Fruit fly (Drosophila melanogaster) whole organism, embryonic: ENCODE results near the gene CG1628.

Source experiments
- Abd-B ChIP-seq: fragments of 200-800 bp; sonication (Bioruptor generic); optimal IDR thresholded peaks from 2 replicates; lab custom pipeline; 2018; ENCODE audit warnings: missing biosample characterization, mild to moderate bottlenecking, missing genetic modification characterization, moderate library complexity
- Blimp-1 ChIP-seq: fragments of 200-800 bp; sonication (Bioruptor generic); optimal IDR thresholded peaks from 3 replicates; lab custom pipeline; 2018; ENCODE audit warnings: missing biosample characterization, missing genetic modification characterization, mild to moderate bottlenecking, moderate library complexity, missing genetic modification reagents
- CG10267 ChIP-seq: fragments of 200-800 bp; sonication (Bioruptor generic); optimal IDR thresholded peaks from 2 replicates; lab custom pipeline; 2018; ENCODE audit warnings: missing biosample characterization, mild to moderate bottlenecking, missing genetic modification characterization, moderate library complexity
- CG11085 ChIP-seq: fragments of 200-800 bp; sonication (Bioruptor generic); IDR thresholded peaks from 2 replicates; pipeline ENCODE4 v1.3.6; 2022; ENCODE audit warnings: missing biosample characterization, missing genetic modification characterization
- CG11504 ChIP-seq: fragments of 200-800 bp; sonication (Bioruptor generic); optimal IDR thresholded peaks from 3 replicates; lab custom pipeline; 2019; ENCODE audit warnings: missing biosample characterization, mild to moderate bottlenecking, missing genetic modification characterization, moderate library complexity
- CG12155 ChIP-seq: fragments of 200-800 bp; sonication (Bioruptor generic); optimal IDR thresholded peaks from 3 replicates; lab custom pipeline; 2016; ENCODE audit warnings: missing biosample characterization, missing genetic modification characterization
- CG15601 ChIP-seq: fragments of 200-800 bp; sonication (Bioruptor generic); optimal IDR thresholded peaks from 3 replicates; lab custom pipeline; 2019; ENCODE audit warnings: missing biosample characterization, mild to moderate bottlenecking, missing genetic modification characterization, moderate library complexity
- CG17359 ChIP-seq: fragments of 200-800 bp; sonication (Bioruptor generic); optimal IDR thresholded peaks from 3 replicates; lab custom pipeline; 2018; ENCODE audit warnings: missing biosample characterization, mild to moderate bottlenecking, missing genetic modification characterization, moderate library complexity
- CG17361 ChIP-seq: fragments of 200-800 bp; sonication (Bioruptor generic); IDR thresholded peaks from 3 replicates; pipeline ENCODE4 v1.3.6; 2022; ENCODE audit warnings: missing biosample characterization, missing genetic modification characterization
- CG17385 ChIP-seq: fragments of 200-800 bp; sonication (Bioruptor generic); optimal IDR thresholded peaks from 3 replicates; lab custom pipeline; 2018; ENCODE audit warnings: missing biosample characterization, mild to moderate bottlenecking, missing genetic modification characterization
- CG18619 ChIP-seq: fragments of 200-800 bp; sonication (Bioruptor generic); optimal IDR thresholded peaks from 3 replicates; lab custom pipeline; 2017; ENCODE audit warnings: missing biosample characterization, mild to moderate bottlenecking, missing genetic modification characterization
- CG31441 ChIP-seq: fragments of 200-800 bp; sonication (Bioruptor generic); IDR thresholded peaks from 2 replicates; pipeline ENCODE4 v1.3.6; 2022; ENCODE audit warnings: missing biosample characterization, missing genetic modification characterization
- CG32772 ChIP-seq: fragments of 200-800 bp; sonication (Bioruptor generic); IDR thresholded peaks from 2 replicates; pipeline ENCODE4 v1.3.6; 2022; ENCODE audit warnings: missing biosample characterization, missing genetic modification characterization
- CG3847 ChIP-seq: fragments of 200-800 bp; sonication (Bioruptor generic); IDR thresholded peaks from 2 replicates; pipeline ENCODE4 v1.3.6; 2022; ENCODE audit warnings: missing biosample characterization, missing genetic modification characterization
- CG8388 ChIP-seq: fragments of 200-800 bp; sonication (Bioruptor generic); optimal IDR thresholded peaks from 2 replicates; lab custom pipeline; 2019; ENCODE audit warnings: missing biosample characterization, mild to moderate bottlenecking, missing genetic modification characterization, moderate library complexity
- CG9215 ChIP-seq: fragments of 200-800 bp; sonication (Bioruptor generic); IDR thresholded peaks from 2 replicates; pipeline ENCODE4 v1.3.6; 2022; ENCODE audit warnings: missing biosample characterization, missing genetic modification characterization
- CG9727 ChIP-seq: fragments of 200-800 bp; sonication (Bioruptor generic); optimal IDR thresholded peaks from 3 replicates; lab custom pipeline; 2017; ENCODE audit warnings: missing biosample characterization, mild to moderate bottlenecking, missing genetic modification characterization
- E2f2 ChIP-seq: fragments of 200-800 bp; sonication (Bioruptor generic); IDR thresholded peaks from 2 replicates; pipeline ENCODE4 v1.3.6; 2022; ENCODE audit warnings: missing biosample characterization, missing genetic modification characterization
- Eip74EF ChIP-seq, 2 experiments: fragments of 200-800 bp in 1 of 2; fragments of >200 bp in 1 of 2; sonication (Bioruptor generic) in 1 of 2; optimal IDR thresholded peaks; 2 replicates each; lab custom pipeline; 2017 to 2019; ENCODE audit warnings: missing biosample characterization in 2 of 2, missing genetic modification characterization in 2 of 2, mild to moderate bottlenecking in 1 of 2, moderate library complexity in 1 of 2
- Fer1 ChIP-seq: fragments of 200-800 bp; sonication (Bioruptor generic); optimal IDR thresholded peaks from 2 replicates; lab custom pipeline; 2017; ENCODE audit warnings: missing biosample characterization, mild to moderate bottlenecking, missing genetic modification characterization
- Gug ChIP-seq: fragments of 200-800 bp; sonication (Bioruptor generic); IDR thresholded peaks from 4 replicates; pipeline ENCODE4 v1.3.6; 2022; ENCODE audit warnings: missing biosample characterization, missing genetic modification characterization
- H15 ChIP-seq: fragments of 200-800 bp; sonication (Bioruptor generic); IDR thresholded peaks from 3 replicates; pipeline ENCODE4 v1.3.6; 2022; ENCODE audit warnings: missing biosample characterization, missing genetic modification characterization
- Hr39 ChIP-seq: fragments of >200 bp; optimal IDR thresholded peaks from 2 replicates; lab custom pipeline; 2017
- Hsf ChIP-seq: fragments of 200-800 bp; sonication (Bioruptor generic); optimal IDR thresholded peaks from 3 replicates; lab custom pipeline; 2016; ENCODE audit warnings: missing biosample characterization, missing genetic modification characterization
- Jarid2 ChIP-seq: fragments of 200-800 bp; sonication (Bioruptor generic); optimal IDR thresholded peaks from 3 replicates; lab custom pipeline; 2017; ENCODE audit warnings: mild to moderate bottlenecking, missing biosample characterization, missing genetic modification reagents, missing genetic modification characterization
- MESR4 ChIP-seq: fragments of 200-800 bp; sonication (Bioruptor generic); optimal IDR thresholded peaks from 2 replicates; lab custom pipeline; 2018; ENCODE audit warnings: missing biosample characterization, mild to moderate bottlenecking, missing genetic modification characterization, moderate library complexity
- Myb ChIP-seq: fragments of 200-800 bp; sonication (Bioruptor generic); optimal IDR thresholded peaks from 2 replicates; lab custom pipeline; 2016; ENCODE audit warnings: missing biosample characterization, missing genetic modification characterization
- Nf-YC ChIP-seq: fragments of 200-800 bp; optimal IDR thresholded peaks from 3 replicates; lab custom pipeline; 2019; ENCODE audit warnings: missing biosample characterization, mild to moderate bottlenecking, missing genetic modification characterization, moderate library complexity
- PHDP ChIP-seq: fragments of 200-800 bp; sonication (Bioruptor generic); optimal IDR thresholded peaks from 3 replicates; lab custom pipeline; 2018; ENCODE audit warnings: missing biosample characterization, mild to moderate bottlenecking, missing genetic modification characterization, moderate library complexity
- Pdp1 ChIP-seq, 2 experiments: fragments of 200-800 bp; sonication (Bioruptor generic); optimal IDR thresholded peaks; 3 replicates each; lab custom pipeline; 2016; ENCODE audit warnings: missing biosample characterization in 2 of 2, missing genetic modification characterization in 2 of 2, mild to moderate bottlenecking in 1 of 2, moderate library complexity in 1 of 2
- Ptx1 ChIP-seq: fragments of 200-800 bp; sonication (Bioruptor generic); IDR thresholded peaks from 2 replicates; pipeline ENCODE4 v1.3.6; 2022; ENCODE audit warnings: missing biosample characterization, missing genetic modification characterization
- Side ChIP-seq: fragments of 200-800 bp; sonication (Bioruptor generic); optimal IDR thresholded peaks from 2 replicates; lab custom pipeline; 2016; ENCODE audit warnings: missing biosample characterization, missing genetic modification characterization
- Xbp1 ChIP-seq: fragments of 200-800 bp; sonication (Bioruptor generic); optimal IDR thresholded peaks from 3 replicates; lab custom pipeline; 2016; ENCODE audit warnings: missing biosample characterization, mild to moderate bottlenecking, missing genetic modification characterization
- dmrt99B ChIP-seq: fragments of 200-800 bp; sonication (Bioruptor generic); optimal IDR thresholded peaks from 2 replicates; lab custom pipeline; 2018; ENCODE audit warnings: missing biosample characterization, mild to moderate bottlenecking, missing genetic modification characterization, moderate library complexity
- dysf ChIP-seq: fragments of 200-800 bp; sonication (Bioruptor generic); IDR thresholded peaks from 3 replicates; pipeline ENCODE4 v1.3.6; 2022; ENCODE audit warnings: missing biosample characterization, missing genetic modification characterization
- esg ChIP-seq: fragments of 200-800 bp; sonication (Bioruptor generic); conservative IDR thresholded peaks from 2 replicates; pipeline ENCODE4 v1.3.6; 2022; ENCODE audit warnings: missing biosample characterization, missing genetic modification characterization
- gcm ChIP-seq: fragments of 200-800 bp; sonication (Bioruptor generic); optimal IDR thresholded peaks from 2 replicates; lab custom pipeline; 2019; ENCODE audit warnings: missing biosample characterization, mild to moderate bottlenecking, missing genetic modification characterization, moderate library complexity
- gsb ChIP-seq: fragments of 200-800 bp; sonication (Bioruptor generic); IDR thresholded peaks from 2 replicates; pipeline ENCODE4 v1.3.6; 2022; ENCODE audit warnings: missing biosample characterization, missing genetic modification characterization
- jumu ChIP-seq: fragments of 200-800 bp; sonication (Bioruptor generic); optimal IDR thresholded peaks from 3 replicates; lab custom pipeline; 2016; ENCODE audit warnings: missing biosample characterization, missing genetic modification characterization
- ken ChIP-seq: fragments of 200-800 bp; sonication (Bioruptor generic); IDR thresholded peaks from 3 replicates; pipeline ENCODE4 v1.3.6; 2022; ENCODE audit warnings: missing biosample characterization, missing genetic modification characterization
- lmd ChIP-seq: fragments of 200-800 bp; sonication (Bioruptor generic); IDR thresholded peaks from 2 replicates; pipeline ENCODE4 v1.3.6; 2022; ENCODE audit warnings: missing biosample characterization, missing genetic modification characterization
- nmo ChIP-seq: fragments of 200-800 bp; sonication (Bioruptor generic); optimal IDR thresholded peaks from 2 replicates; lab custom pipeline; 2018; ENCODE audit warnings: missing biosample characterization, mild to moderate bottlenecking, missing genetic modification characterization, moderate library complexity
- rib ChIP-seq: fragments of 200-800 bp; sonication (Bioruptor generic); IDR thresholded peaks from 2 replicates; pipeline ENCODE4 v1.3.6; 2022; ENCODE audit warnings: missing biosample characterization, missing genetic modification characterization
- sc ChIP-seq, 3 experiments: fragments of >200 bp in 2 of 3; fragments of 200-800 bp in 1 of 3; sonication (Bioruptor generic) in 1 of 3; optimal IDR thresholded peaks; 2 replicates in 2 of 3; 3 replicates in 1 of 3; lab custom pipeline; 2017; ENCODE audit warnings: mild to moderate bottlenecking in 1 of 3, missing biosample characterization in 1 of 3, missing genetic modification characterization in 1 of 3, missing genetic modification reagents in 1 of 3
- sr ChIP-seq: fragments of 200-800 bp; sonication (Bioruptor generic); IDR thresholded peaks from 3 replicates; pipeline ENCODE4 v1.3.6; 2022; ENCODE audit warnings: missing biosample characterization, missing genetic modification characterization
- stc ChIP-seq: fragments of 200-800 bp; sonication (Bioruptor generic); IDR thresholded peaks from 2 replicates; pipeline ENCODE4 v1.3.6; 2022; ENCODE audit warnings: missing biosample characterization, missing genetic modification characterization
- sug ChIP-seq: fragments of 200-800 bp; optimal IDR thresholded peaks from 2 replicates; lab custom pipeline; 2019; ENCODE audit warnings: missing biosample characterization, mild to moderate bottlenecking, missing genetic modification characterization, moderate library complexity
- tgo ChIP-seq: fragments of 200-800 bp; sonication (Bioruptor generic); IDR thresholded peaks from 3 replicates; pipeline ENCODE4 v1.3.6; 2022; ENCODE audit warnings: missing biosample characterization, missing genetic modification characterization
- unc-4 ChIP-seq: fragments of 200-800 bp; sonication (Bioruptor generic); IDR thresholded peaks from 2 replicates; pipeline ENCODE4 v1.3.6; 2022; ENCODE audit warnings: missing biosample characterization, missing genetic modification characterization; ENCODE audit not compliant: partially characterized antibody
- vnd ChIP-seq: fragments of 200-800 bp; sonication (Bioruptor generic); IDR thresholded peaks from 3 replicates; pipeline ENCODE4 v1.3.6; 2022; ENCODE audit warnings: missing biosample characterization, missing genetic modification characterization; ENCODE audit not compliant: partially characterized antibody

Gene CG1628

DNA sequence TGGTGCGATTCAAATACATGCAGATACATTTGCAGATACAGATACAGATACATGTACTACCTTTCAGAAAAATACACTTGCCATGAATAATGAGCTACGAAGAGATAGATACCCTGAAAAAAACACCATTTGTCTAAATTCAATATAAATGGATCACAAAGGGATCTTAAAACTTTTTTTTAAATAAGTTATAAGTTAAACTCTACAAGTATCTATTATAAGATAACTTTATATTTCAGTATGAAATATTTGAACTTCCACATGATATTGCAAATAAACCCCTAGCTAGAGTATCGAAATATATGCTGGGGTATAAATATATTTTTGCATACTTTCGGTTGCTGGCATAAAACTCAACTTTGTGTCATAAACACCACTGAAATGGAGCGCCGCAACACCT lies 41.1 kb downstream of the CG1628 start (continued):
- peak; percentile 53 for TF ChIP-seq Abd-B (GFP tag; lab: Kevin White, UChicago)
- TF ChIP-seq CG3847 (GFP tag; lab: Robert Waterston, UW), result peak; percentile 29; the same call in 1 of the 2 replicates
- TF ChIP-seq Side (GFP tag; lab: Kevin White, UChicago), result no peak
- peak; percentile 70 for TF ChIP-seq nmo
- TF ChIP-seq jumu (GFP tag; lab: Kevin White, UChicago), result no peak
- TF ChIP-seq CG12155 (GFP tag; lab: Kevin White, UChicago), result peak; percentile 24
- peak; percentile 80 for TF ChIP-seq PHDP
- no peak for TF ChIP-seq unc-4 (GFP tag; lab: Robert Waterston, UW)
- no peak for TF ChIP-seq sr (GFP tag; lab: Robert Waterston, UW)
- TF ChIP-seq Jarid2 (GFP tag; lab: Kevin White, UChicago), result peak; percentile 6
- TF ChIP-seq CG9727 (GFP tag; lab: Kevin White, UChicago), result peak; percentile 46
- TF ChIP-seq CG18619 (GFP tag; lab: Kevin White, UChicago), result peak; percentile 27
- peak; percentile 38 for TF ChIP-seq CG10267 (tag; lab: Kevin White, UChicago)
- peak; percentile 64 for TF ChIP-seq CG17361 (GFP tag; lab: Robert Waterston, UW)
- TF ChIP-seq CG17385 (GFP tag; lab: Kevin White, UChicago), result peak; percentile 27
- peak in 1 of 2 experiments; percentile 50 for TF ChIP-seq Eip74EF (GFP tag; optimal IDR thresholded peaks at IDR 0.05; lab: Kevin White, UChicago)
- TF ChIP-seq H15 (GFP tag; lab: Robert Waterston, UW), result no peak
- no peak for TF ChIP-seq Hr39 (lab: Kevin White, UChicago)
- no peak for TF ChIP-seq vnd (GFP tag; lab: Robert Waterston, UW)
- TF ChIP-seq dmrt99B (tag; lab: Kevin White, UChicago), result peak; percentile 77
- peak; percentile 39 for TF ChIP-seq CG8388 (GFP tag; lab: Kevin White, UChicago)
- TF ChIP-seq MESR4, result no peak
- no peak for TF ChIP-seq rib (GFP tag; lab: Robert Waterston, UW)
- TF ChIP-seq esg (GFP tag; lab: Robert Waterston, UW), result peak; percentile 58
- peak; percentile 71 for TF ChIP-seq dysf (GFP tag; lab: Robert Waterston, UW)
- TF ChIP-seq CG32772, result peak; percentile 35; the same call in 1 of the 2 replicates
- peak; percentile 53 for TF ChIP-seq lmd (GFP tag; lab: Robert Waterston, UW)
- peak; percentile 78 for TF ChIP-seq CG11504 (tag; lab: Kevin White, UChicago)
- TF ChIP-seq E2f2 (GFP tag; lab: Robert Waterston, UW), result 0 out of 2 replicates have a peak, but pooled peaks have one; percentile 27
- TF ChIP-seq Hsf (GFP tag; lab: Kevin White, UChicago), result peak; percentile 12
- TF ChIP-seq Fer1, result peak; percentile 47
- TF ChIP-seq Blimp-1 (GFP tag; lab: Kevin White, UChicago), result peak; percentile 51
- TF ChIP-seq CG31441 (GFP tag; lab: Robert Waterston, UW), result peak; percentile 69
- peak; percentile 44 for TF ChIP-seq Xbp1 (GFP tag; lab: Kevin White, UChicago)
- TF ChIP-seq Ptx1, result peak; percentile 69
- peak; percentile 26 for TF ChIP-seq gcm (GFP tag; lab: Kevin White, UChicago)
- peak; percentile 21 for TF ChIP-seq CG15601 (tag; lab: Kevin White, UChicago)
- no peak for TF ChIP-seq CG11085
- no peak for TF ChIP-seq Myb (GFP tag; lab: Kevin White, UChicago)
- TF ChIP-seq ken (GFP tag; lab: Robert Waterston, UW), result no peak
- TF ChIP-seq Pdp1 (GFP tag; optimal IDR thresholded peaks at IDR 0.05; lab: Kevin White, UChicago), result peak in 1 of 2 experiments; percentile 2
- TF ChIP-seq sc (optimal IDR thresholded peaks at IDR 0.05; lab: Kevin White, UChicago), result no peak
- peak; percentile 20 for TF ChIP-seq sc (GFP tag; optimal IDR thresholded peaks at IDR 0.05; lab: Kevin White, UChicago)
- TF ChIP-seq sug (tag; lab: Kevin White, UChicago), result peak; percentile 4
- TF ChIP-seq stc (GFP tag; lab: Robert Waterston, UW), result peak; percentile 44; the same call in 1 of the 2 replicates
- peak; percentile 19 for TF ChIP-seq Nf-YC (tag; lab: Kevin White, UChicago)
- TF ChIP-seq tgo (GFP tag; lab: Robert Waterston, UW), result peak; percentile 56; the same call in 2 of the 3 replicates
- TF ChIP-seq Gug, result no peak
- peak; percentile 43 for TF ChIP-seq CG9215 (GFP tag; lab: Robert Waterston, UW)
- peak; percentile 62 for TF ChIP-seq CG17359 (tag; lab: Kevin White, UChicago)
- TF ChIP-seq gsb, result no peak
